Worm (Caenorhabditis elegans) whole organism, L1 larva: Measurements from ENCODE around the gene K07D4.6.

Experiments used
- C04F5.9 ChIP-seq: sonication (generic microtip); optimal IDR thresholded peaks from 2 replicates; lab custom pipeline; 2016; ENCODE audit warnings: missing genetic modification characterization, missing compliant biosample characterization
- F16B12.6 ChIP-seq: fragments of 150-350 bp; optimal IDR thresholded peaks from 2 replicates; lab custom pipeline; 2014; ENCODE audit warnings: missing biosample characterization, missing genetic modification characterization
- Y116A8C.19 ChIP-seq: sonication (generic microtip); optimal IDR thresholded peaks from 2 replicates; lab custom pipeline; 2016; ENCODE audit warnings: missing compliant biosample characterization, missing genetic modification characterization, borderline replicate concordance
- ceh-8 ChIP-seq: fragments of 200-800 bp; sonication (Bioruptor generic); optimal IDR thresholded peaks from 2 replicates; lab custom pipeline; 2018; ENCODE audit warnings: mild to moderate bottlenecking, missing genetic modification characterization, moderate library complexity, missing compliant biosample characterization
- ceh-88 ChIP-seq: fragments of 200-800 bp; sonication (Bioruptor generic); IDR thresholded peaks from 2 replicates; pipeline ENCODE4 v1.3.6; 2022; ENCODE audit warnings: missing genetic modification characterization, missing compliant biosample characterization
- dpl-1 ChIP-seq, 3 experiments: fragments of 150-350 bp in 2 of 3; sonication (generic microtip) in 1 of 3; optimal IDR thresholded peaks; 2 replicates each; lab custom pipeline; 2014 to 2017; ENCODE audit warnings: missing biosample characterization in 3 of 3, missing genetic modification characterization in 3 of 3, missing genetic modification reagents in 3 of 3
- dsc-1 ChIP-seq: sonication (generic microtip); optimal IDR thresholded peaks from 2 replicates; lab custom pipeline; 2016; ENCODE audit warnings: mild to moderate bottlenecking, missing genetic modification characterization, missing compliant biosample characterization
- efl-1 ChIP-seq, 4 experiments: fragments of 150-350 bp; optimal IDR thresholded peaks in 3 of 4; peaks in 1 of 4; 1 replicate in 1 of 4; 2 replicates in 3 of 4; lab custom pipeline; 2014; ENCODE audit warnings: missing biosample characterization in 2 of 4, missing genetic modification characterization in 2 of 4, missing genetic modification reagents in 2 of 4
- egl-13 ChIP-seq: sonication (generic microtip); optimal IDR thresholded peaks from 2 replicates; lab custom pipeline; 2016; ENCODE audit warnings: missing genotype, missing genetic modification reagents, missing genetic modification characterization, missing compliant biosample characterization
- elt-2 ChIP-seq: sonication (generic microtip); optimal IDR thresholded peaks from 2 replicates; lab custom pipeline; 2016; ENCODE audit warnings: missing genetic modification characterization, mild to moderate bottlenecking, inconsistent platforms, missing compliant biosample characterization, missing genetic modification reagents
- ets-5 ChIP-seq: fragments of 200-800 bp; sonication (Bioruptor generic); IDR thresholded peaks from 2 replicates; pipeline ENCODE4 v1.3.6; 2022; ENCODE audit warnings: missing genetic modification characterization, missing compliant biosample characterization
- fkh-8 ChIP-seq: sonication (generic microtip); optimal IDR thresholded peaks from 2 replicates; lab custom pipeline; 2016; ENCODE audit warnings: mild to moderate bottlenecking, missing genetic modification characterization, missing compliant biosample characterization
- grh-1 ChIP-seq: fragments of 200-800 bp; sonication (Bioruptor generic); IDR thresholded peaks from 2 replicates; pipeline ENCODE4 v1.3.6; 2022; ENCODE audit warnings: missing genetic modification reagents, missing genetic modification characterization, missing compliant biosample characterization
- irx-1 ChIP-seq: sonication (generic microtip); optimal IDR thresholded peaks from 2 replicates; lab custom pipeline; 2016; ENCODE audit warnings: missing genetic modification characterization, missing compliant biosample characterization
- isw-1 ChIP-seq: fragments of 200-800 bp; sonication (Bioruptor generic); IDR thresholded peaks from 2 replicates; pipeline ENCODE4 v1.3.6; 2022; ENCODE audit warnings: missing genetic modification characterization, missing compliant biosample characterization
- lin-14 ChIP-seq: fragments of 200-800 bp; sonication (Bioruptor generic); optimal IDR thresholded peaks from 2 replicates; lab custom pipeline; 2018; ENCODE audit warnings: mild to moderate bottlenecking, missing genetic modification characterization, moderate library complexity, missing compliant biosample characterization
- lin-35 ChIP-seq, 2 experiments: fragments of 150-350 bp; optimal IDR thresholded peaks; 2 replicates each; lab custom pipeline; 2014; ENCODE audit warnings: missing biosample characterization in 2 of 2, missing genetic modification characterization in 2 of 2, missing genetic modification reagents in 2 of 2
- lir-3 ChIP-seq: sonication (generic microtip); optimal IDR thresholded peaks from 2 replicates; lab custom pipeline; 2016; ENCODE audit warnings: mild to moderate bottlenecking, missing genetic modification characterization, moderate library complexity, missing compliant biosample characterization; ENCODE audit not compliant: poor library complexity
- lsy-2 ChIP-seq, 2 experiments: fragments of 150-350 bp; optimal IDR thresholded peaks; 2 replicates each; lab custom pipeline; 2014; ENCODE audit warnings: missing biosample characterization in 2 of 2, missing genetic modification characterization in 2 of 2
- mab-9 ChIP-seq: fragments of 200-800 bp; sonication (Bioruptor generic); IDR thresholded peaks from 2 replicates; pipeline ENCODE4 v1.3.6; 2022; ENCODE audit warnings: missing genetic modification reagents, missing genetic modification characterization, missing compliant biosample characterization
- nhr-19 ChIP-seq: fragments of 200-800 bp; sonication (Bioruptor generic); conservative IDR thresholded peaks from 2 replicates; pipeline ENCODE4 v1.3.6; 2022; ENCODE audit warnings: missing genetic modification characterization, missing compliant biosample characterization
- nhr-20 ChIP-seq: sonication (generic microtip); optimal IDR thresholded peaks from 2 replicates; lab custom pipeline; 2016; ENCODE audit warnings: mild to moderate bottlenecking, missing genetic modification characterization, missing compliant biosample characterization
- nhr-28 ChIP-seq: fragments of 150-350 bp; optimal IDR thresholded peaks from 2 replicates; lab custom pipeline; 2014; ENCODE audit warnings: missing biosample characterization, missing genetic modification characterization
- nhr-47 ChIP-seq: sonication (generic microtip); optimal IDR thresholded peaks from 2 replicates; lab custom pipeline; 2016; ENCODE audit warnings: mild to moderate bottlenecking, missing genetic modification characterization, moderate library complexity, missing compliant biosample characterization
- nhr-71 ChIP-seq: sonication (generic microtip); optimal IDR thresholded peaks from 2 replicates; lab custom pipeline; 2016; ENCODE audit warnings: mild to moderate bottlenecking, missing genetic modification characterization, moderate library complexity, missing compliant biosample characterization
- nhr-85 ChIP-seq: sonication (generic microtip); peaks from one replicate; lab custom pipeline; 2016; ENCODE audit warnings: missing genetic modification characterization, inconsistent platforms, missing compliant biosample characterization
- nhr-90 ChIP-seq: sonication (generic microtip); optimal IDR thresholded peaks from 2 replicates; lab custom pipeline; 2016; ENCODE audit warnings: mild to moderate bottlenecking, missing genetic modification characterization, missing compliant biosample characterization; ENCODE audit not compliant: poor library complexity
- pax-3 ChIP-seq: fragments of 200-800 bp; sonication (Bioruptor generic); optimal IDR thresholded peaks from 2 replicates; lab custom pipeline; 2018; ENCODE audit warnings: mild to moderate bottlenecking, missing genetic modification characterization, moderate library complexity, missing compliant biosample characterization
- rnt-1 ChIP-seq: sonication (generic microtip); optimal IDR thresholded peaks from 2 replicates; lab custom pipeline; 2016; ENCODE audit warnings: mild to moderate bottlenecking, missing genetic modification characterization, moderate library complexity, missing compliant biosample characterization
- snu-23 ChIP-seq: sonication (generic microtip); optimal IDR thresholded peaks from 2 replicates; lab custom pipeline; 2016; ENCODE audit warnings: missing genetic modification characterization, missing compliant biosample characterization
- sox-4 ChIP-seq: sonication (generic microtip); optimal IDR thresholded peaks from 2 replicates; lab custom pipeline; 2016; ENCODE audit warnings: missing genetic modification characterization, missing compliant biosample characterization
- swsn-7 ChIP-seq: sonication (generic microtip); optimal IDR thresholded peaks from 2 replicates; lab custom pipeline; 2016; ENCODE audit warnings: missing genetic modification characterization, missing compliant biosample characterization
- tbx-2 ChIP-seq: sonication (generic microtip); optimal IDR thresholded peaks from 2 replicates; lab custom pipeline; 2016; ENCODE audit warnings: missing genetic modification characterization, missing compliant biosample characterization
- unc-86 ChIP-seq: sonication (generic microtip); optimal IDR thresholded peaks from 2 replicates; lab custom pipeline; 2016; ENCODE audit warnings: missing genetic modification characterization, missing compliant biosample characterization
- unc-98 ChIP-seq: fragments of 200-800 bp; sonication (Bioruptor generic); IDR thresholded peaks from 2 replicates; pipeline ENCODE4 v1.3.6; 2022; ENCODE audit warnings: missing genetic modification characterization, missing compliant biosample characterization
- xbp-1 ChIP-seq: sonication (generic microtip); optimal IDR thresholded peaks from 2 replicates; lab custom pipeline; 2016; ENCODE audit warnings: missing genetic modification characterization, missing compliant biosample characterization
- zip-4 ChIP-seq: fragments of 200-800 bp; sonication (Bioruptor generic); optimal IDR thresholded peaks from 2 replicates; lab custom pipeline; 2018; ENCODE audit warnings: mild to moderate bottlenecking, missing genetic modification characterization, moderate library complexity, missing compliant biosample characterization
- ztf-11 ChIP-seq, 2 experiments: sonication (generic microtip); optimal IDR thresholded peaks; 2 replicates each; lab custom pipeline; 2016 to 2017; ENCODE audit warnings: missing genetic modification characterization in 2 of 2, missing biosample characterization in 1 of 2, missing compliant biosample characterization in 1 of 2

K07D4.6 gene

DNA sequence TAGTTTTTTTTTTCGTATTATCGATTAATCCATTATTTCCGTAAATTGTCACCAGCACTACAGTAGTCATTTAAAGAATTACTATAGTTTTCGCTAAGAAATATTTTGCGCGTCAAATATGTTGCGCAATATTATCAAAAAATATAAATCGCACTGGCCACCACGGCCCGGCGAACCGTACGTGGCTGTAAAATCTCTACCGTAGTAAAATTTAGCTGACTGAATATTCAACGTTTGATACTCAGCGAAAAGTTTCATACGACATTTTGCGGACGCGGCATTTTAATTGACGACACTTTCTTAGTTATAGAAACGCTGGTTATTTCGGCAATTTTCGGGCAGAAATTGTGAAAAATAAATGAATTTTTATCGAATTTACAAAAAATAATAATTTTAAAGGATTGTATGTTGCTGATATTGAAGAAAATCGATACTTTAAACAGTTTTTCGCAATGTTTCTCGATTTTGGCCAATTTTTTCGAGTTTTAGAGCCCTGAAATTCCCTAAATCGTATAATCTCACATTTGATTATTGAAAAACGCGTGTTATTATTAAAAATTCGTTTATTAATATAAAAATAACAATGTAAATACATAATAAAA, 29.4 kb upstream of the K07D4.6 start:
- TF ChIP-seq swsn-7 (tag; lab: Kevin White, UChicago) (peak; percentile 52), lir-3 (tag; lab: Kevin White, UChicago) (peak; percentile 66), ceh-88 (peak; percentile 99), rnt-1 (tag; lab: Kevin White, UChicago) (peak; percentile 39), efl-1 (optimal IDR thresholded peaks at IDR 0.05; lab: Kevin White, UChicago) (peak; percentile 46 to 47), efl-1 (GFP tag; optimal IDR thresholded peaks at IDR 0.05 in 1 of 2; lab: Kevin White, UChicago) (peak; percentile 22 to 92), dsc-1 (peak; percentile 33), nhr-47 (tag; lab: Kevin White, UChicago) (peak; percentile 82), F16B12.6 (peak; percentile 40), elt-2 (peak; percentile 63), egl-13 (tag; lab: Kevin White, UChicago) (peak; percentile 17), nhr-19 (GFP tag; lab: Robert Waterston, UW) (peak; percentile 99), irx-1 (tag; lab: Kevin White, UChicago) (peak; percentile 52), nhr-90 (tag; lab: Kevin White, UChicago) (peak; percentile 76), nhr-71 (peak; percentile 83), sox-4 (peak; percentile 1), unc-86 (tag; lab: Kevin White, UChicago) (peak; percentile 40), lin-14 (GFP tag; lab: Kevin White, UChicago) (peak; percentile 69), nhr-20 (peak; percentile 74), ets-5 (GFP tag; lab: Robert Waterston, UW) (0 out of 2 replicates have a peak, but pooled peaks have one; percentile 57), lin-35 (GFP tag; optimal IDR thresholded peaks at IDR 0.05; lab: Kevin White, UChicago) (peak in 1 of 2 experiments; percentile 36), snu-23 (peak; percentile 64), pax-3 (tag; lab: Kevin White, UChicago) (peak; percentile 68), isw-1 (GFP tag; lab: Robert Waterston, UW) (peak; percentile 97), zip-4 (GFP tag; lab: Kevin White, UChicago) (peak; percentile 25), fkh-8 (tag; lab: Kevin White, UChicago) (peak; percentile 32), nhr-85 (peak; percentile 84), ztf-11 (tag; optimal IDR thresholded peaks at IDR 0.05; lab: Kevin White, UChicago) (peak in 1 of 2 experiments; percentile 62), unc-98 (GFP tag; lab: Robert Waterston, UW) (peak; percentile 89), grh-1 (GFP tag; lab: Robert Waterston, UW) (peak; percentile 99), tbx-2 (tag; lab: Kevin White, UChicago) (peak; percentile 64), mab-9 (peak; percentile 96), ceh-8 (GFP tag; lab: Kevin White, UChicago) (peak; percentile 35), xbp-1 (tag; lab: Kevin White, UChicago) (peak; percentile 68), lsy-2 (tag; optimal IDR thresholded peaks at IDR 0.05; lab: Kevin White, UChicago) (peak; percentile 48 to 69), dpl-1 (GFP tag; optimal IDR thresholded peaks at IDR 0.05; lab: Kevin White, UChicago) (peak; percentile 14 to 31 (median 24)), C04F5.9 (peak; percentile 62)

DNA sequence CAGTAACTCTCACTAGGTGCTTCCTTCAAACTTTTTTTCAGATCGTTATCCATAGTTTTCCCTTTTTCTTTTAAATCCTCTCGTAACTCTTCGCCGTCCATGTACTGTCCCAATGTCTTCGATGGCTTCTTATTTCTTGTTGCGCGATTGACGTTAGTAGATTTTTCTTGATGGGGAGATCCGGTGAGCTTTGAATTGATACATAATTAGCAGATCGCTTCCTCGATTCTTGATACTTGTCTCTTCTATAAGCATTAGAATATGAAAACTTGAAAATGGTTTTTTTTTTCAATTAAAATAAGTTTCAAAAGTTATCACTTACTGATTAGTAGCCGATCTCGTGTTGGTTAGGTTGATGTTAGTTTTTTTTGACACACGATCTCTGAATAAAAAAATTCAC, 26.9 kb upstream of the K07D4.6 start, which contains the start of gene K07D4.2:
K07D4.2 (minus strand) TSS at position 101 of the 400 bp plus-strand sequence.
- no peak for TF ChIP-seq lsy-2 (tag; optimal IDR thresholded peaks at IDR 0.05; lab: Kevin White, UChicago)
- TF ChIP-seq nhr-28 (tag; lab: Kevin White, UChicago), result no peak
- no peak for TF ChIP-seq Y116A8C.19 (tag; lab: Kevin White, UChicago)
- no peak for TF ChIP-seq mab-9
- TF ChIP-seq rnt-1 (tag; lab: Kevin White, UChicago), result no peak
